Worm (Caenorhabditis elegans): ENCODE measurements around the gene npr-3.

The npr-3 gene

DNA sequence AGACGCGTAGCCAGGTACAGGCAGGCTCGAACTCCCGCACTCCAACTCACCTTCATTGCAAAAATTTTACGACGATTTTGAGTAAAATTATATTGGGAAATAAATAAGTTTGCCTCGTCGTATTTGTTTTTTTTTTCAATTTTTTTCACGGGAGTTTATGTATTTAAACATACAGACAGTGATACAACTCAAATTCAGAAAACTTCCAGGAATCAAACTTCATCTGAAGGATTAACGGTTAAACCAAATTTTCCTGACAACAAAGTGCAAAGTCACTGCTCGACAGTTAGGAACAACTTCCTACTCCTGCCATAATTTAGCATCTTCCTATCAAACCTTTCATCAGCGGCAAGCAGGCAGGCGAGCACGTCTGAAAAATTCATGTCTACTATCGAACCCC lies 35.0 kb upstream of the npr-3 start, which contains the start of gene F22B3.8:
F22B3.8 (minus strand) TSS at position 101 of the 400 bp plus-strand sequence.
- TF ChIP-seq aly-2 (tag; optimal IDR thresholded peaks at IDR 0.05) (no peak), elt-2 (tag; optimal IDR thresholded peaks at IDR 0.05) (no peak), C16A3.4 (tag; optimal IDR thresholded peaks at IDR 0.05) (no peak), C04F5.9 (tag; optimal IDR thresholded peaks at IDR 0.05) (no peak), elt-3 (tag; optimal IDR thresholded peaks at IDR 0.05) (no peak), irx-1 (tag; optimal IDR thresholded peaks at IDR 0.05) (no peak), pqm-1 (tag; optimal IDR thresholded peaks at IDR 0.05) (no peak), nhr-28 (tag; optimal IDR thresholded peaks at IDR 0.05) (no peak), swsn-7 (tag; optimal IDR thresholded peaks at IDR 0.05) (no peak), unc-98 (GFP tag; IDR thresholded peaks at IDR 0.05) (no peak), hpl-2 (GFP tag; optimal IDR thresholded peaks at IDR 0.05) (no peak), pag-3 (tag; optimal IDR thresholded peaks at IDR 0.05; ENCODE audit: borderline replicate concordance, insufficient read depth) (no peak), nhr-47 (tag; optimal IDR thresholded peaks at IDR 0.05) (no peak), lir-3 (tag; optimal IDR thresholded peaks at IDR 0.05; ENCODE audit: poor library complexity) (no peak), dsc-1 (tag; optimal IDR thresholded peaks at IDR 0.05) (no peak), unc-62 (GFP tag; optimal IDR thresholded peaks at IDR 0.05) (no peak), fkh-10 (GFP tag; optimal IDR thresholded peaks at IDR 0.05) (no peak), nhr-84 (tag; optimal IDR thresholded peaks at IDR 0.05) (no peak), ama-1 (optimal IDR thresholded peaks at IDR 0.05) (no peak), nhr-76 (tag; optimal IDR thresholded peaks at IDR 0.05) (no peak)

DNA sequence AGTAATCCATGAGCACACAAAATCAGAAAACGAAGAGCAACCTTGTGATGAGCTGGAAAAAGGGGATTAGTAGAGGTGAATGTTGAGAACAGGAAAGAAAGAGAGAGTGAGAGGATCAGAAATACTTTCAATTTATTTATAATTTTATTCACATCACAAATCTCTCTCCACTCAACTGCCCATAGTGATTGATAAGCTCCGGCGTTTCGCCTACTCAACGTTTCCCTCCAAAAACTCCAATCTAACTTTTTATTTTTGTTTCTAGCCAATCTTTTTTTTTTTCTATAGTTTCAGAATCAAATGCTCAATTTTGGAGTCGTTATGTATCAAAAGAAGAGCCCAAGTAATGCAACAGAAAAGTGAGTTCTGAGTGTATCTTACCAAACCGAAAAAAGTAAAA lies 34.3 kb upstream of the npr-3 start, which contains the start of gene kin-4:
kin-4 (plus strand) TSS at position 301 of the 400 bp plus-strand sequence.
- TF ChIP-seq dpl-1 (GFP tag; optimal IDR thresholded peaks at IDR 0.05), result no peak
- no peak for TF ChIP-seq aha-1 (tag; optimal IDR thresholded peaks at IDR 0.05)
- TF ChIP-seq mdl-1 (tag; optimal IDR thresholded peaks at IDR 0.05), result no peak
- no peak for TF ChIP-seq aly-2 (tag; optimal IDR thresholded peaks at IDR 0.05)
- TF ChIP-seq egl-27 (tag; optimal IDR thresholded peaks at IDR 0.05), result no peak
- TF ChIP-seq egl-13 (tag; optimal IDR thresholded peaks at IDR 0.05), result no peak
- peak; percentile 20 for TF ChIP-seq dsc-1 (tag; optimal IDR thresholded peaks at IDR 0.05)
- no peak for TF ChIP-seq C16A3.4 (tag; optimal IDR thresholded peaks at IDR 0.05)
- peak; percentile 17 for TF ChIP-seq fkh-8 (tag; optimal IDR thresholded peaks at IDR 0.05)
- TF ChIP-seq mef-2 (tag; optimal IDR thresholded peaks at IDR 0.05), result no peak

DNA sequence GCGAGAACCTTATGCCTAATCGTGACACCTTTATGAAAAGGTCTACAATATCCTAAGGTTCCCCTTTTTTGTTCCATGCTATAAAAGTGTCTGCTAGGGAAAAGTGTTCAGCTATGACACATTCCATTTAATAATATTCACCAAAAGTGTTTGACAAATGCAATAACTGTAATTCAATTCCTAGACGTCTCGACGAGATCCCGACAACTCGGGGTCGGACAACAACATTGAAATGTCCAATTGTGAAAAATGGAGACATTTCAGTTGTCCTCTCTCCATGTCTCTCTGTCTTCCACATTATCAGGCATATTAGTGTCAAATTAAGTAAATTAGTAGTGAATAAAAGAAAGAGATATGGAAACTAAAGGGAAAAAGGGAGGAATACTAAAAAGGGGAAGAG lies 28.3 kb upstream of the npr-3 start:
- peak; percentile 30 for TF ChIP-seq lin-14 (GFP tag; optimal IDR thresholded peaks at IDR 0.05)
- no peak for TF ChIP-seq nhr-28 (tag; optimal IDR thresholded peaks at IDR 0.05)

DNA sequence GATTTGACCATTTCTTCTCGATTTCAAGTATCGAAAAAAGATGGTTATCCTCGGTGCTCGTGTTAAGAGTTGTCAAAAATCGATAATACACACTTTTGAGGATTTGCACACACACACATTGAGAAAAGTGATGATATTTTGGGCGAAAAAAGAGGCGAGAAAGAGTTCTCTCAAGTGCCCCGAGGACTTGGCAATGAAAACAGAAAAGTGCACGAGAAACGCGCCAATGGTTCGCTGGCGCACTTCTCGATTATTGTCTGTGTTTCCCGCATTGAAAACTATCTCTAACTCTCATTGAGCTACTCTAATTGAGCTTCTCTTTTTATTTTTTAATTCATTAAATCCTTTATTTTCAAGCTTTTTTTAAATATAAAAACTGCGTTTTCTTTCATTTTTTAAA lies 26.1 kb upstream of the npr-3 start:
- TF ChIP-seq nhr-28 (tag; optimal IDR thresholded peaks at IDR 0.05), result no peak
- no peak for TF ChIP-seq mab-9 (GFP tag; IDR thresholded peaks at IDR 0.05)
- TF ChIP-seq aly-2 (tag; optimal IDR thresholded peaks at IDR 0.05), result peak; percentile 58
- TF ChIP-seq nhr-76 (tag; optimal IDR thresholded peaks at IDR 0.05), result no peak
- peak; percentile 76 for TF ChIP-seq nhr-19 (GFP tag; conservative IDR thresholded peaks at IDR 0.05)
- peak; percentile 44 for TF ChIP-seq fkh-8 (tag; optimal IDR thresholded peaks at IDR 0.05)
- peak; percentile 67 for TF ChIP-seq snpc-4 (tag; optimal IDR thresholded peaks at IDR 0.05)
- TF ChIP-seq snu-23 (GFP tag; optimal IDR thresholded peaks at IDR 0.05), result peak; percentile 79
- TF ChIP-seq ets-5 (GFP tag; IDR thresholded peaks at IDR 0.05), result no peak
- no peak for TF ChIP-seq lin-39 (tag; optimal IDR thresholded peaks at IDR 0.05)
- no peak for TF ChIP-seq ces-1 (GFP tag; optimal IDR thresholded peaks at IDR 0.05)
- TF ChIP-seq ceh-8 (GFP tag; optimal IDR thresholded peaks at IDR 0.05), result peak; percentile 27
- no peak for TF ChIP-seq hlh-4 (tag; optimal IDR thresholded peaks at IDR 0.05)
- peak; percentile 86 for TF ChIP-seq nhr-71 (tag; optimal IDR thresholded peaks at IDR 0.05)
- TF ChIP-seq aha-1 (tag; optimal IDR thresholded peaks at IDR 0.05), result peak; percentile 20
- TF ChIP-seq rnt-1 (tag; optimal IDR thresholded peaks at IDR 0.05), result peak; percentile 87
- peak; percentile 38 for TF ChIP-seq C16A3.4 (tag; optimal IDR thresholded peaks at IDR 0.05)
- peak; percentile 58 for TF ChIP-seq irx-1 (tag; optimal IDR thresholded peaks at IDR 0.05)
- TF ChIP-seq hlh-17 (GFP tag; optimal IDR thresholded peaks at IDR 0.05; ENCODE audit: borderline replicate concordance), result no peak
- no peak for TF ChIP-seq fkh-4 (tag; optimal IDR thresholded peaks at IDR 0.05; ENCODE audit: borderline replicate concordance)
- peak; percentile 52 for TF ChIP-seq isw-1 (GFP tag; IDR thresholded peaks at IDR 0.05)
- no peak for TF ChIP-seq elt-2 (tag; optimal IDR thresholded peaks at IDR 0.05)
- TF ChIP-seq nhr-12 (tag; optimal IDR thresholded peaks at IDR 0.05), result no peak
- TF ChIP-seq zip-4 (GFP tag; optimal IDR thresholded peaks at IDR 0.05), result peak; percentile 15
- no peak for TF ChIP-seq alr-1 (tag; optimal IDR thresholded peaks at IDR 0.05; ENCODE audit: borderline replicate concordance)
- TF ChIP-seq swsn-7 (tag; optimal IDR thresholded peaks at IDR 0.05), result peak; percentile 78
- TF ChIP-seq lin-35 (GFP tag; optimal IDR thresholded peaks at IDR 0.05), result peak; percentile 73 to 75
